Worm (Caenorhabditis elegans) whole organism, young adult: ENCODE data around the gene ttr-33.

Experiments used
- B0019.2 ChIP-seq: fragments of 200-800 bp; sonication (Bioruptor generic); conservative IDR thresholded peaks from 2 replicates; pipeline ENCODE4 v1.3.6; 2022; ENCODE audit warnings: missing genetic modification reagents, missing genetic modification characterization, missing compliant biosample characterization
- B0261.1 ChIP-seq: sonication (generic microtip); optimal IDR thresholded peaks from 2 replicates; lab custom pipeline; 2016; ENCODE audit warnings: mild to moderate bottlenecking, missing genetic modification characterization, moderate library complexity, missing compliant biosample characterization
- B0336.3 ChIP-seq: fragments of 200-800 bp; sonication (Bioruptor generic); IDR thresholded peaks from 2 replicates; pipeline ENCODE4 v1.3.6; 2022; ENCODE audit warnings: missing genetic modification characterization, missing compliant biosample characterization
- D2030.7 ChIP-seq: fragments of 200-800 bp; sonication (Bioruptor generic); IDR thresholded peaks from 2 replicates; pipeline ENCODE4 v1.3.6; 2022; ENCODE audit warnings: missing genetic modification reagents, missing genetic modification characterization, missing compliant biosample characterization
- F33H1.4 ChIP-seq: fragments of 200-800 bp; sonication (Bioruptor generic); IDR thresholded peaks from 2 replicates; pipeline ENCODE4 v1.3.6; 2022; ENCODE audit warnings: missing genetic modification reagents, missing genetic modification characterization, missing compliant biosample characterization
- F37B4.10 ChIP-seq: fragments of 200-800 bp; sonication (Bioruptor generic); IDR thresholded peaks from 2 replicates; pipeline ENCODE4 v1.3.6; 2022; ENCODE audit warnings: missing genetic modification characterization, missing compliant biosample characterization
- F57C9.4 ChIP-seq: sonication (generic microtip); optimal IDR thresholded peaks from 2 replicates; lab custom pipeline; 2017; ENCODE audit warnings: mild to moderate bottlenecking, missing genetic modification characterization, missing compliant biosample characterization
- K11D2.4 ChIP-seq: fragments of 200-800 bp; sonication (Bioruptor generic); IDR thresholded peaks from 2 replicates; pipeline ENCODE4 v1.3.6; 2022; ENCODE audit warnings: missing genetic modification reagents, missing genetic modification characterization, missing compliant biosample characterization
- K12H6.12 ChIP-seq: fragments of 200-800 bp; sonication (Bioruptor generic); optimal IDR thresholded peaks from 2 replicates; lab custom pipeline; 2018; ENCODE audit warnings: mild to moderate bottlenecking, missing genetic modification characterization, missing compliant biosample characterization
- T26A5.8 ChIP-seq: sonication (generic microtip); optimal IDR thresholded peaks from 2 replicates; lab custom pipeline; 2016; ENCODE audit warnings: missing genetic modification characterization, missing compliant biosample characterization
- Y67H2A.10 ChIP-seq: fragments of 200-800 bp; sonication (Bioruptor generic); conservative IDR thresholded peaks from 2 replicates; pipeline ENCODE4 v1.3.6; 2022; ENCODE audit warnings: missing genetic modification reagents, missing genetic modification characterization, missing compliant biosample characterization
- Y79H2A.3 ChIP-seq: fragments of 200-800 bp; sonication (Bioruptor generic); conservative IDR thresholded peaks from 2 replicates; pipeline ENCODE4 v1.3.6; 2022; ENCODE audit warnings: missing genetic modification reagents, missing genetic modification characterization, missing compliant biosample characterization
- Y95B8A.8 ChIP-seq: fragments of 200-800 bp; sonication (Bioruptor generic); IDR thresholded peaks from 2 replicates; pipeline ENCODE4 v1.3.6; 2022; ENCODE audit warnings: missing genetic modification reagents, missing genetic modification characterization, missing compliant biosample characterization
- ama-1 ChIP-seq, 3 experiments: fragments of 150-350 bp in 1 of 3; sonication (generic microtip) in 2 of 3; optimal IDR thresholded peaks; 2 replicates each; lab custom pipeline; 2014 to 2018; ENCODE audit warnings: missing biosample characterization in 2 of 3, missing genetic modification characterization in 2 of 3, missing genetic modification reagents in 2 of 3
- attf-5 ChIP-seq: fragments of 200-800 bp; sonication (Bioruptor generic); optimal IDR thresholded peaks from 2 replicates; lab custom pipeline; 2018; ENCODE audit warnings: mild to moderate bottlenecking, missing genetic modification characterization, missing compliant biosample characterization
- attf-6 ChIP-seq: fragments of 200-800 bp; sonication (Bioruptor generic); IDR thresholded peaks from 2 replicates; pipeline ENCODE4 v1.3.6; 2022; ENCODE audit warnings: missing genetic modification reagents, missing genetic modification characterization, missing compliant biosample characterization
- bed-2 ChIP-seq: fragments of 200-800 bp; sonication (Bioruptor generic); IDR thresholded peaks from 2 replicates; pipeline ENCODE4 v1.3.6; 2022; ENCODE audit warnings: missing genetic modification reagents, missing genetic modification characterization, missing compliant biosample characterization
- ceh-40 ChIP-seq: fragments of 200-800 bp; sonication (Bioruptor generic); IDR thresholded peaks from 2 replicates; pipeline ENCODE4 v1.3.6; 2022; ENCODE audit warnings: missing genetic modification characterization, missing compliant biosample characterization
- ceh-91 ChIP-seq: fragments of 200-800 bp; sonication (Bioruptor generic); IDR thresholded peaks from 2 replicates; pipeline ENCODE4 v1.3.6; 2022; ENCODE audit warnings: missing genetic modification reagents, missing genetic modification characterization, missing compliant biosample characterization
- die-1 ChIP-seq: sonication (generic microtip); optimal IDR thresholded peaks from 2 replicates; lab custom pipeline; 2016; ENCODE audit warnings: missing genotype, mild to moderate bottlenecking, missing genetic modification characterization, missing compliant biosample characterization
- dox-1 ChIP-seq: fragments of 200-800 bp; sonication (Bioruptor generic); IDR thresholded peaks from 2 replicates; pipeline ENCODE4 v1.3.6; 2022; ENCODE audit warnings: missing genetic modification reagents, missing genetic modification characterization, missing compliant biosample characterization
- hmg-1.2 ChIP-seq: fragments of 200-800 bp; sonication (Bioruptor generic); IDR thresholded peaks from 2 replicates; pipeline ENCODE4 v1.3.6; 2022; ENCODE audit warnings: missing genetic modification reagents, missing genetic modification characterization, missing compliant biosample characterization
- hrde-1 ChIP-seq: sonication (generic microtip); optimal IDR thresholded peaks from 2 replicates; lab custom pipeline; 2016; ENCODE audit warnings: missing genetic modification characterization, mild to moderate bottlenecking, missing compliant biosample characterization, moderate library complexity, missing genotype, missing genetic modification reagents, borderline replicate concordance
- let-526 ChIP-seq: fragments of 200-800 bp; sonication (Bioruptor generic); IDR thresholded peaks from 2 replicates; pipeline ENCODE4 v1.3.6; 2022; ENCODE audit warnings: missing genetic modification reagents, missing genetic modification characterization, missing compliant biosample characterization
- lin-35 ChIP-seq, 3 experiments: fragments of 150-350 bp in 2 of 3; sonication (generic microtip) in 1 of 3; optimal IDR thresholded peaks; 2 replicates each; lab custom pipeline; 2014 to 2018; ENCODE audit warnings: missing biosample characterization in 3 of 3, missing genetic modification characterization in 3 of 3, missing genetic modification reagents in 3 of 3
- lir-1 ChIP-seq: fragments of 200-800 bp; sonication (Bioruptor generic); conservative IDR thresholded peaks from 2 replicates; pipeline ENCODE4 v1.3.6; 2022; ENCODE audit warnings: missing genetic modification reagents, missing genetic modification characterization, missing compliant biosample characterization
- lsl-1 ChIP-seq: fragments of 200-800 bp; sonication (Bioruptor generic); optimal IDR thresholded peaks from 2 replicates; lab custom pipeline; 2018; ENCODE audit warnings: mild to moderate bottlenecking, missing genetic modification characterization, moderate library complexity, missing compliant biosample characterization
- madf-10 ChIP-seq: sonication (generic microtip); optimal IDR thresholded peaks from 2 replicates; lab custom pipeline; 2016; ENCODE audit warnings: mild to moderate bottlenecking, missing genetic modification characterization, missing compliant biosample characterization
- madf-8 ChIP-seq: fragments of 200-800 bp; sonication (Bioruptor generic); conservative IDR thresholded peaks from 2 replicates; pipeline ENCODE4 v1.3.6; 2022; ENCODE audit warnings: missing genetic modification reagents, missing genetic modification characterization, missing compliant biosample characterization
- nhr-179 ChIP-seq: sonication (generic microtip); optimal IDR thresholded peaks from 2 replicates; lab custom pipeline; 2016; ENCODE audit warnings: mild to moderate bottlenecking, missing genetic modification characterization, missing compliant biosample characterization
- pha-4 ChIP-seq: fragments of 150-350 bp; sonication (generic microtip); optimal IDR thresholded peaks from 2 replicates; lab custom pipeline; 2014; ENCODE audit warnings: missing biosample characterization, missing genetic modification reagents, missing genetic modification characterization
- rcor-1 ChIP-seq: fragments of 200-800 bp; sonication (Bioruptor generic); IDR thresholded peaks from 2 replicates; pipeline ENCODE4 v1.3.6; 2022; ENCODE audit warnings: missing genetic modification reagents, missing genetic modification characterization, missing compliant biosample characterization
- rec-8 ChIP-seq, 2 experiments: sonication (generic microtip); optimal IDR thresholded peaks; 2 replicates each; lab custom pipeline; 2016; ENCODE audit warnings: mild to moderate bottlenecking in 2 of 2, missing genetic modification characterization in 2 of 2, missing genetic modification reagents in 2 of 2, missing genotype in 2 of 2, missing biosample characterization in 1 of 2, missing compliant biosample characterization in 1 of 2, moderate library complexity in 1 of 2
- sdz-38 ChIP-seq: sonication (generic microtip); optimal IDR thresholded peaks from 2 replicates; lab custom pipeline; 2016; ENCODE audit warnings: missing genotype, missing genetic modification characterization, missing compliant biosample characterization
- snpc-4 ChIP-seq, 5 experiments: fragments of 150-350 bp in 1 of 5; sonication (generic microtip) in 4 of 5; optimal IDR thresholded peaks; 2 replicates each; lab custom pipeline; 2014 to 2018; ENCODE audit warnings: missing genetic modification characterization in 5 of 5, missing biosample characterization in 3 of 5, antibody characterized with exemption in 2 of 5, mild to moderate bottlenecking in 2 of 5, missing compliant biosample characterization in 2 of 5, missing genotype in 2 of 5, moderate library complexity in 2 of 5, missing genetic modification reagents in 1 of 5
- tbx-9 ChIP-seq: sonication (generic microtip); optimal IDR thresholded peaks from 2 replicates; lab custom pipeline; 2016; ENCODE audit warnings: borderline replicate concordance, missing genetic modification characterization, inconsistent platforms, missing compliant biosample characterization
- tlf-1 ChIP-seq: fragments of 200-800 bp; sonication (Bioruptor generic); optimal IDR thresholded peaks from 2 replicates; lab custom pipeline; 2018; ENCODE audit warnings: mild to moderate bottlenecking, missing genetic modification characterization, missing compliant biosample characterization
- xnd-1 ChIP-seq: sonication (generic microtip); optimal IDR thresholded peaks from 2 replicates; lab custom pipeline; 2016; ENCODE audit warnings: missing genotype, missing genetic modification reagents, missing genetic modification characterization, missing compliant biosample characterization
- zim-3 ChIP-seq: sonication (generic microtip); optimal IDR thresholded peaks from 2 replicates; lab custom pipeline; 2017; ENCODE audit warnings: mild to moderate bottlenecking, missing genetic modification characterization, moderate library complexity, missing compliant biosample characterization
- ztf-18 ChIP-seq: sonication (generic microtip); optimal IDR thresholded peaks from 2 replicates; lab custom pipeline; 2016; ENCODE audit warnings: missing genotype, mild to moderate bottlenecking, missing genetic modification characterization, missing compliant biosample characterization
- ztf-25 ChIP-seq: fragments of 200-800 bp; sonication (Bioruptor generic); IDR thresholded peaks from 2 replicates; pipeline ENCODE4 v1.3.6; 2022; ENCODE audit warnings: missing genetic modification reagents, missing genetic modification characterization, missing compliant biosample characterization
- ztf-3 ChIP-seq: fragments of 200-800 bp; sonication (Bioruptor generic); optimal IDR thresholded peaks from 2 replicates; lab custom pipeline; 2018; ENCODE audit warnings: mild to moderate bottlenecking, missing genetic modification characterization, missing compliant biosample characterization

Gene ttr-33

ce11 chrV:7804064-7804800, 33.5 kb downstream of the ttr-33 start, which contains the start of gene uvs-1 (continued):
- TF ChIP-seq K11D2.4 (no peak), lir-1 (GFP tag; lab: Robert Waterston, UW) (no peak), tbx-9 (tag; lab: Kevin White, UChicago) (no peak), madf-8 (GFP tag; lab: Robert Waterston, UW) (peak; percentile 83), pha-4 (tag; lab: Kevin White, UChicago) (no peak), T26A5.8 (no peak), rcor-1 (no peak), K12H6.12 (peak; percentile 67), lin-35 (GFP tag; optimal IDR thresholded peaks at IDR 0.05; lab: Kevin White, UChicago) (peak in 1 of 3 experiments; percentile 38), let-526 (GFP tag; lab: Robert Waterston, UW) (0 out of 2 replicates have a peak, but pooled peaks have one; percentile 20), B0261.1 (tag; lab: Kevin White, UChicago) (no peak), hrde-1 (tag; lab: Kevin White, UChicago) (no peak), hmg-1.2 (peak; percentile 37), xnd-1 (peak; percentile 58), B0336.3 (peak; percentile 49; the same call in 1 of the 2 replicates), attf-6 (GFP tag; lab: Robert Waterston, UW) (peak; percentile 52; the same call in 1 of the 2 replicates)
- TF ChIP-seq, all 124 proteins: peak for 31

- TF ChIP-seq Y95B8A.8 (GFP tag; lab: Robert Waterston, UW): no peak
- no peak for TF ChIP-seq ceh-91 (GFP tag; lab: Robert Waterston, UW)
- TF ChIP-seq nhr-179 (tag; lab: Kevin White, UChicago): no peak
- peak; percentile 80 for TF ChIP-seq F33H1.4 (GFP tag; lab: Robert Waterston, UW)
- TF ChIP-seq rcor-1: no peak
- peak; percentile 71 for TF ChIP-seq lsl-1 (GFP tag; lab: Kevin White, UChicago)
- TF ChIP-seq sdz-38 (tag; lab: Kevin White, UChicago): no peak
- TF ChIP-seq hrde-1 (tag; lab: Kevin White, UChicago): no peak
- TF ChIP-seq F37B4.10 (GFP tag; lab: Robert Waterston, UW): no peak
These were observed 34.1 kb downstream of the ttr-33 start for ce11 chrV:7803563-7803962.

- TF ChIP-seq ama-1 (optimal IDR thresholded peaks at IDR 0.05; lab: Kevin White, UChicago) (no peak), ama-1 (GFP tag; optimal IDR thresholded peaks at IDR 0.05; lab: Kevin White, UChicago) (no peak), bed-2 (GFP tag; lab: Robert Waterston, UW) (no peak), Y79H2A.3 (no peak), T26A5.8 (no peak), ztf-25 (GFP tag; lab: Robert Waterston, UW) (no peak), ceh-40 (GFP tag; lab: Robert Waterston, UW) (no peak), B0019.2 (GFP tag; lab: Robert Waterston, UW) (no peak), die-1 (no peak), ztf-3 (GFP tag; lab: Kevin White, UChicago) (no peak), D2030.7 (GFP tag; lab: Robert Waterston, UW) (no peak)
These were observed 39.6 kb downstream of the ttr-33 start, which contains the start of gene ZK742.7 for ce11 chrV:7798079-7798478. TSS of gene ZK742.7 (plus strand) at chrV:7798379.

ce11 chrV:7793067-7793466, 44.6 kb downstream of the ttr-33 start, which contains the start of gene flp-21:
TSS of gene flp-21 (plus strand) at chrV:7793367.
- TF ChIP-seq ceh-91 (GFP tag; lab: Robert Waterston, UW): no peak
- no peak for TF ChIP-seq rec-8 (tag; optimal IDR thresholded peaks at IDR 0.05; lab: Kevin White, UChicago)
- TF ChIP-seq hmg-1.2: no peak
- no peak for TF ChIP-seq attf-5
- no peak for TF ChIP-seq lir-1 (GFP tag; lab: Robert Waterston, UW)
- TF ChIP-seq die-1: no peak
- TF ChIP-seq F57C9.4 (tag; lab: Kevin White, UChicago): no peak
- no peak for TF ChIP-seq bed-2 (GFP tag; lab: Robert Waterston, UW)
- TF ChIP-seq snpc-4 (GFP tag; optimal IDR thresholded peaks at IDR 0.05; lab: Kevin White, UChicago): no peak
- TF ChIP-seq snpc-4 (tag; optimal IDR thresholded peaks at IDR 0.05; lab: Kevin White, UChicago): no peak
- TF ChIP-seq B0019.2 (GFP tag; lab: Robert Waterston, UW): no peak
- no peak for TF ChIP-seq madf-10
- TF ChIP-seq tlf-1: no peak
- TF ChIP-seq ztf-18 (tag; lab: Kevin White, UChicago): no peak
- no peak for TF ChIP-seq zim-3
- no peak for TF ChIP-seq dox-1 (GFP tag; lab: Robert Waterston, UW)
- no peak for TF ChIP-seq Y67H2A.10
